Worm (Caenorhabditis elegans) whole organism, L2 larva: ENCODE data around the gene moc-5.

Experiments
- C34F6.9 ChIP-seq: fragments of 150-350 bp; optimal IDR thresholded peaks from 2 replicates; lab custom pipeline; 2014; ENCODE audit warnings: missing biosample characterization, missing genetic modification characterization
- R02D3.7 ChIP-seq: fragments of 150-350 bp; optimal IDR thresholded peaks from 2 replicates; lab custom pipeline; 2014; ENCODE audit warnings: missing biosample characterization, missing genetic modification characterization
- Y55F3AM.14 ChIP-seq: fragments of 200-800 bp; sonication (Bioruptor generic); optimal IDR thresholded peaks from 2 replicates; lab custom pipeline; 2018; ENCODE audit warnings: mild to moderate bottlenecking, missing genetic modification characterization, missing compliant biosample characterization
- aly-2 ChIP-seq: fragments of 150-350 bp; optimal IDR thresholded peaks from 2 replicates; lab custom pipeline; 2014; ENCODE audit warnings: missing biosample characterization, missing genetic modification characterization
- blmp-1 ChIP-seq: sonication (generic microtip); optimal IDR thresholded peaks from 2 replicates; lab custom pipeline; 2017; ENCODE audit warnings: missing genetic modification characterization, mild to moderate bottlenecking, missing compliant biosample characterization, antibody characterized with exemption, moderate library complexity; ENCODE audit not compliant: insufficient read depth
- ceh-82 ChIP-seq: fragments of 150-350 bp; optimal IDR thresholded peaks from 2 replicates; lab custom pipeline; 2014; ENCODE audit warnings: missing biosample characterization, missing genetic modification characterization
- crh-2 ChIP-seq: sonication (generic microtip); optimal IDR thresholded peaks from 2 replicates; lab custom pipeline; 2017; ENCODE audit warnings: missing biosample characterization, missing genetic modification characterization
- dmd-4 ChIP-seq: sonication (generic microtip); optimal IDR thresholded peaks from 2 replicates; lab custom pipeline; 2017; ENCODE audit warnings: missing biosample characterization, missing genetic modification characterization
- egl-27 ChIP-seq: sonication (generic microtip); optimal IDR thresholded peaks from 3 replicates; lab custom pipeline; 2017; ENCODE audit warnings: missing biosample characterization, missing genetic modification reagents, missing genetic modification characterization
- elt-1 ChIP-seq: fragments of 150-350 bp; optimal IDR thresholded peaks from 2 replicates; lab custom pipeline; 2014; ENCODE audit warnings: missing biosample characterization, missing genetic modification characterization
- elt-3 ChIP-seq: sonication (generic microtip); optimal IDR thresholded peaks from 2 replicates; lab custom pipeline; 2017; ENCODE audit warnings: missing biosample characterization, missing genetic modification characterization
- fos-1 ChIP-seq: fragments of 150-350 bp; optimal IDR thresholded peaks from 2 replicates; lab custom pipeline; 2014; ENCODE audit warnings: missing biosample characterization, missing genetic modification characterization
- gmeb-1 ChIP-seq: fragments of 150-350 bp; optimal IDR thresholded peaks from 2 replicates; lab custom pipeline; 2014; ENCODE audit warnings: missing biosample characterization, missing genetic modification characterization
- lin-11 ChIP-seq: fragments of 150-350 bp; sonication (generic microtip); optimal IDR thresholded peaks from 2 replicates; lab custom pipeline; 2014; ENCODE audit warnings: missing biosample characterization, missing genetic modification characterization, inconsistent platforms, mixed read lengths
- lin-13 ChIP-seq: fragments of 150-350 bp; optimal IDR thresholded peaks from 2 replicates; lab custom pipeline; 2014; ENCODE audit warnings: missing biosample characterization, missing genetic modification reagents, missing genetic modification characterization
- lsy-2 ChIP-seq, 2 experiments: fragments of 150-350 bp in 1 of 2; sonication (generic microtip) in 1 of 2; optimal IDR thresholded peaks; 2 replicates each; lab custom pipeline; 2014 to 2017; ENCODE audit warnings: missing biosample characterization in 2 of 2, missing genetic modification characterization in 2 of 2
- mab-5 ChIP-seq: fragments of 150-350 bp; optimal IDR thresholded peaks from 2 replicates; lab custom pipeline; 2014; ENCODE audit warnings: missing biosample characterization, missing genetic modification characterization
- mbf-1 ChIP-seq: sonication (generic microtip); optimal IDR thresholded peaks from 2 replicates; lab custom pipeline; 2017; ENCODE audit warnings: missing biosample characterization, missing genetic modification characterization
- mdl-1 ChIP-seq, 2 experiments: fragments of 150-350 bp in 1 of 2; sonication (generic microtip) in 1 of 2; optimal IDR thresholded peaks; 2 replicates each; lab custom pipeline; 2017; ENCODE audit warnings: missing biosample characterization in 2 of 2, missing genetic modification characterization in 2 of 2
- nhr-10 ChIP-seq: sonication (generic microtip); optimal IDR thresholded peaks from 2 replicates; lab custom pipeline; 2017; ENCODE audit warnings: missing biosample characterization, missing genetic modification characterization
- nhr-11 ChIP-seq: fragments of 150-350 bp; optimal IDR thresholded peaks from 2 replicates; lab custom pipeline; 2014; ENCODE audit warnings: missing biosample characterization, missing genetic modification characterization
- nhr-12 ChIP-seq: fragments of 150-350 bp; optimal IDR thresholded peaks from 2 replicates; lab custom pipeline; 2014; ENCODE audit warnings: missing biosample characterization, missing genetic modification characterization
- nhr-129 ChIP-seq: fragments of 150-350 bp; optimal IDR thresholded peaks from 2 replicates; lab custom pipeline; 2014; ENCODE audit warnings: missing biosample characterization, missing genetic modification characterization
- nhr-21 ChIP-seq: fragments of 150-350 bp; optimal IDR thresholded peaks from 2 replicates; lab custom pipeline; 2014; ENCODE audit warnings: missing biosample characterization, missing genetic modification characterization
- nhr-23 ChIP-seq: fragments of 150-350 bp; optimal IDR thresholded peaks from 2 replicates; lab custom pipeline; 2014; ENCODE audit warnings: missing biosample characterization, missing genetic modification reagents, missing genetic modification characterization
- nhr-25 ChIP-seq: fragments of 150-350 bp; sonication (generic microtip); optimal IDR thresholded peaks from 3 replicates; lab custom pipeline; 2014; ENCODE audit warnings: missing biosample characterization, missing genetic modification characterization
- sem-4 ChIP-seq: fragments of 150-350 bp; optimal IDR thresholded peaks from 2 replicates; lab custom pipeline; 2014; ENCODE audit warnings: missing biosample characterization, missing genetic modification reagents, missing genetic modification characterization
- sma-3 ChIP-seq: sonication (generic microtip); optimal IDR thresholded peaks from 2 replicates; lab custom pipeline; 2016; ENCODE audit warnings: missing genetic modification reagents, missing genetic modification characterization, missing compliant biosample characterization
- sma-9 ChIP-seq, 2 experiments: fragments of 150-350 bp in 1 of 2; sonication (generic microtip) in 1 of 2; optimal IDR thresholded peaks; 2 replicates each; lab custom pipeline; 2014 to 2016; ENCODE audit warnings: missing genetic modification characterization in 2 of 2, mild to moderate bottlenecking in 1 of 2, missing biosample characterization in 1 of 2, missing compliant biosample characterization in 1 of 2, missing genetic modification reagents in 1 of 2, moderate library complexity in 1 of 2
- snpc-4 ChIP-seq: fragments of 150-350 bp; optimal IDR thresholded peaks from 2 replicates; lab custom pipeline; 2014; ENCODE audit warnings: missing biosample characterization, missing genetic modification characterization
- unc-62 ChIP-seq: fragments of 150-350 bp; optimal IDR thresholded peaks from 2 replicates; lab custom pipeline; 2014; ENCODE audit warnings: missing biosample characterization, missing genetic modification reagents, missing genetic modification characterization
- zag-1 ChIP-seq: fragments of 150-350 bp; optimal IDR thresholded peaks from 2 replicates; lab custom pipeline; 2014; ENCODE audit warnings: missing biosample characterization, missing genetic modification characterization
- ztf-4 ChIP-seq: fragments of 150-350 bp; optimal IDR thresholded peaks from 2 replicates; lab custom pipeline; 2014; ENCODE audit warnings: missing biosample characterization, missing genetic modification characterization

Gene moc-5

ce11 chrX:9565881-9566280, at the start of gene moc-5:
moc-5 (minus strand) TSS chrX:9565981.
- TF ChIP-seq mdl-1 (tag; optimal IDR thresholded peaks at IDR 0.05; lab: Kevin White, UChicago) = no peak
- TF ChIP-seq sma-3 (GFP tag; lab: Kevin White, UChicago) = no peak
- no peak for TF ChIP-seq sem-4 (tag; lab: Kevin White, UChicago)
- no peak for TF ChIP-seq lin-13 (GFP tag; lab: Kevin White, UChicago)
- TF ChIP-seq fos-1 (tag; lab: Kevin White, UChicago) = no peak
- no peak for TF ChIP-seq aly-2 (tag; lab: Kevin White, UChicago)
- TF ChIP-seq nhr-21 = no peak
- no peak for TF ChIP-seq nhr-25 (tag; lab: Kevin White, UChicago)
- TF ChIP-seq ceh-82 (tag; lab: Kevin White, UChicago) = no peak
- TF ChIP-seq unc-62 (GFP tag; lab: Kevin White, UChicago) = no peak
- TF ChIP-seq C34F6.9 (tag; lab: Kevin White, UChicago) = no peak

DNA sequence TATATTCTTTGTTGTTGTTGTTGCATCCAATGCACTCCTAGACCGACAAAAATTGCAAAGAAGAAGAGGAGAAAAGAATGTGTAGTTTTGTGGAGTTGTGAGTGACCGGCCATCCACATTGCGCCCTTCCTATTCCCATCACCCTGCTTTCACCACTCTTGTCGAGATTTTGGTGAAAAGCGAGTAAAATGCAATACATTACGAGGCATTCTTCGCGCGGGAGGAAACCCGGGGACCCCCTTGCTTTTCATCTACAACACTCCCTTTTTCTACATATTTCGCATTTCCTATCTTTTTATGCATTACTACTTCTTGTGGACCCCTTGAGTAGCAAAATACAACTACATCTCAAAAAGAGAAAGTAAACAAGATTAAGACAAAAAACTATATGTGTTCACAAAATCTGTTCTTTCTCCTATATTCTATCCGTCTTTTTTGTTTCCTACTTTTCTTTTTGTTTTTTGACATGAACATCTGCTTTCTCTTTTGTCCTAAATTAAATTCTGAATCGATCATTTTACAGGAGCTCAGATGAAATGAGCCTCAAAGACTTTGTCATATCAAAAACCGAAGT, 44.3 kb upstream of the moc-5 start, which contains the start of gene C11E4.6:
Gene C11E4.6, plus strand, starts transcription at position 524 of the 574 bp plus-strand sequence.
- TF ChIP-seq sma-9 (GFP tag; optimal IDR thresholded peaks at IDR 0.05; lab: Kevin White, UChicago) (no peak), sma-9 (tag; optimal IDR thresholded peaks at IDR 0.05; lab: Kevin White, UChicago) (no peak), R02D3.7 (tag; lab: Kevin White, UChicago) (no peak), nhr-21 (no peak), elt-1 (tag; lab: Kevin White, UChicago) (no peak), aly-2 (tag; lab: Kevin White, UChicago) (no peak), nhr-25 (tag; lab: Kevin White, UChicago) (no peak), gmeb-1 (no peak), crh-2 (tag; lab: Kevin White, UChicago) (no peak), lsy-2 (tag; optimal IDR thresholded peaks at IDR 0.05; lab: Kevin White, UChicago) (no peak), blmp-1 (no peak), sma-3 (GFP tag; lab: Kevin White, UChicago) (no peak)
- TF ChIP-seq, all 48 proteins: peak for 0

- TF ChIP-seq fos-1 (tag; lab: Kevin White, UChicago) = peak; percentile 32
- TF ChIP-seq ceh-82 (tag; lab: Kevin White, UChicago) = no peak
- TF ChIP-seq blmp-1 = peak; percentile 68
- no peak for TF ChIP-seq dmd-4 (tag; lab: Kevin White, UChicago)
- TF ChIP-seq, all 48 proteins: peak for 2
Measured at ce11 chrX:9608127-9608526, 42.3 kb upstream of the moc-5 start.

- TF ChIP-seq dmd-4 (tag; lab: Kevin White, UChicago) (no peak), ceh-82 (tag; lab: Kevin White, UChicago) (no peak), nhr-23 (tag; lab: Kevin White, UChicago) (no peak), egl-27 (tag; lab: Kevin White, UChicago) (no peak), zag-1 (tag; lab: Kevin White, UChicago) (no peak), mdl-1 (tag; optimal IDR thresholded peaks at IDR 0.05; lab: Kevin White, UChicago) (no peak), nhr-10 (no peak), mab-5 (tag; lab: Kevin White, UChicago) (no peak), aly-2 (tag; lab: Kevin White, UChicago) (no peak)
Measured at ce11 chrX:9603180-9603579, 37.4 kb upstream of the moc-5 start.

DNA sequence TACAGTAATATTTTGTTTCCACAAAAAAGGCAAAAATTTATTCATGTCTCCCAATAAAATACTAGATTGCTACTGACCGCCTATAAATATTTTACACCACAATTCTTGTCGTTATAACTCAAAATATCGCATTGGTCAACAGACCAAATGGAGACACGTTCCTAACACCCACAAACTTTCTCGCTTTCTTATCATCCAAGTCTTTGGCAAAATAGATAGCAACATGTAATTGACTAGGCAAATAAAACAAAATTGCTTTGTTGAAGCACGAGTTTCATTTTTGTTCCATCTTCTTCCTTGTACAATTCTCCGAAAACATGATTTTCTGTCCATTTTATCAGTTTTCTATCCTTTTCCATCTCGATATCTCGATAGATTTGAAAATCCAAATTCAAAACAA, 36.8 kb upstream of the moc-5 start:
- TF ChIP-seq fos-1 (tag; lab: Kevin White, UChicago) (peak; percentile 2), blmp-1 (no peak), sma-9 (GFP tag; optimal IDR thresholded peaks at IDR 0.05; lab: Kevin White, UChicago) (peak; percentile 35), sma-9 (tag; optimal IDR thresholded peaks at IDR 0.05; lab: Kevin White, UChicago) (no peak)
- TF ChIP-seq, all 48 proteins: peak for 2

DNA sequence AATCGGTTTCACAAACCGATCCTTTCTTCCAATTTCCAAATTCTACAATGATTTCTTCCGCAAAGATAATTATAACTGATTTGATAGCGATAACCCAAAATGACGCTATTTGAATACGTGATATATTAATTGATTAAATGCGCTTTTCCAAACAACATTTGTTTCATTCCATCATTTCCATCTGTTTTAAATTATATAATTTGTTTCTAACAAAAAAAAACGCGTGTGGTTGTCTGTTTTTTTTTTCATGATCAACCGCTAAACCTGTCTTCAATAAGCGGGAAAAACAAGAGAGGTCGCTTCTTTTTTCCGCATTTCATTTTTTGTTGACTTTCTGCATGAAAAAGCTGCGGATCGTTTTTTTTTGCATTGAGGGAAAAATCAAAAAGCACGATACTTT, 31.5 kb upstream of the moc-5 start:
- TF ChIP-seq mab-5 (tag; lab: Kevin White, UChicago) = no peak
- no peak for TF ChIP-seq lin-11 (tag; lab: Kevin White, UChicago)
- no peak for TF ChIP-seq lsy-2 (tag; optimal IDR thresholded peaks at IDR 0.05; lab: Kevin White, UChicago)
- TF ChIP-seq lin-13 (GFP tag; lab: Kevin White, UChicago) = no peak
- no peak for TF ChIP-seq ztf-4 (tag; lab: Kevin White, UChicago)
- no peak for TF ChIP-seq snpc-4 (tag; lab: Kevin White, UChicago)
- TF ChIP-seq nhr-12 (tag; lab: Kevin White, UChicago) = no peak
- no peak for TF ChIP-seq ceh-82 (tag; lab: Kevin White, UChicago)
- no peak for TF ChIP-seq mbf-1 (tag; lab: Kevin White, UChicago)
- TF ChIP-seq dmd-4 (tag; lab: Kevin White, UChicago) = no peak
- TF ChIP-seq unc-62 (GFP tag; lab: Kevin White, UChicago) = no peak
- no peak for TF ChIP-seq Y55F3AM.14 (GFP tag; lab: Kevin White, UChicago)
- TF ChIP-seq elt-3 (tag; lab: Kevin White, UChicago) = no peak
- TF ChIP-seq nhr-129 (tag; lab: Kevin White, UChicago) = no peak
- TF ChIP-seq nhr-11 (tag; lab: Kevin White, UChicago) = no peak
- TF ChIP-seq nhr-10 = no peak
- TF ChIP-seq fos-1 (tag; lab: Kevin White, UChicago) = no peak
